Worm (Caenorhabditis elegans): ENCODE results near the gene flp-4.

ce11 chrII:10051485-10051884 lies 2.8 kb downstream of the flp-4 start:
- TF ChIP-seq ztf-23 (GFP tag; IDR thresholded peaks at IDR 0.05) (no peak), ztf-29 (GFP tag; IDR thresholded peaks at IDR 0.05) (no peak), T22C8.4 (GFP tag; IDR thresholded peaks at IDR 0.05) (no peak), ref-1 (GFP tag; conservative IDR thresholded peaks at IDR 0.05) (no peak), tab-1 (GFP tag; IDR thresholded peaks at IDR 0.05) (no peak), cog-1 (tag; optimal IDR thresholded peaks at IDR 0.05) (no peak), klf-2 (GFP tag; conservative IDR thresholded peaks at IDR 0.05) (no peak), flt-1 (GFP tag; IDR thresholded peaks at IDR 0.05) (no peak)
